Worm (Caenorhabditis elegans): ENCODE results near the gene BE10.3.

BE10.3 gene

ce11 chrIII:12783878-12784277, 23.9 kb upstream of the BE10.3 start:
- TF ChIP-seq nhr-102 (tag; optimal IDR thresholded peaks at IDR 0.05) = no peak
- TF ChIP-seq fkh-10 (GFP tag; optimal IDR thresholded peaks at IDR 0.05) = peak; percentile 71

- TF ChIP-seq pha-4 (GFP tag; IDR thresholded peaks at IDR 0.05) = no peak
- no peak for TF ChIP-seq pha-4 (tag; optimal IDR thresholded peaks at IDR 0.05)
- TF ChIP-seq rbr-2 (tag; optimal IDR thresholded peaks at IDR 0.05) = no peak
- TF ChIP-seq mes-2 (tag; optimal IDR thresholded peaks at IDR 0.05; ENCODE audit: poor library complexity, severe bottlenecking) = no peak
- no peak for TF ChIP-seq daf-19 (GFP tag; conservative IDR thresholded peaks at IDR 0.05)
- no peak for TF ChIP-seq nhr-76 (tag; optimal IDR thresholded peaks at IDR 0.05)
- TF ChIP-seq dmd-9 (GFP tag; IDR thresholded peaks at IDR 0.05) = no peak
- TF ChIP-seq lin-39 (tag; optimal IDR thresholded peaks at IDR 0.05) = no peak
- no peak for TF ChIP-seq Y5F2A.4 (GFP tag; optimal IDR thresholded peaks at IDR 0.05)
- no peak for TF ChIP-seq F26F4.8 (GFP tag; conservative IDR thresholded peaks at IDR 0.05)
- TF ChIP-seq egl-27 (tag; optimal IDR thresholded peaks at IDR 0.05) = no peak
- no peak for TF ChIP-seq nhr-25 (tag; optimal IDR thresholded peaks at IDR 0.05; ENCODE audit: borderline replicate concordance, insufficient read depth)
- TF ChIP-seq zfp-3 (GFP tag; conservative IDR thresholded peaks at IDR 0.05) = no peak
- TF ChIP-seq nhr-42 (GFP tag; IDR thresholded peaks at IDR 0.05) = no peak
- TF ChIP-seq ceh-28 (tag; optimal IDR thresholded peaks at IDR 0.05) = no peak
- TF ChIP-seq pqm-1 (tag; optimal IDR thresholded peaks at IDR 0.05) = no peak
- TF ChIP-seq ceh-20 (GFP tag; IDR thresholded peaks at IDR 0.05) = no peak
- TF ChIP-seq ces-1 (GFP tag; optimal IDR thresholded peaks at IDR 0.05) = no peak
- TF ChIP-seq F10B5.3 (tag; optimal IDR thresholded peaks at IDR 0.05) = no peak
Measured at ce11 chrIII:12784854-12785253, 23.0 kb upstream of the BE10.3 start, which contains the start of gene lgc-37. Gene lgc-37 (plus strand): TSS chrIII:12785154.

ce11 chrIII:12785427-12785826, 22.4 kb upstream of the BE10.3 start:
- TF ChIP-seq daf-16 (GFP tag; optimal IDR thresholded peaks at IDR 0.05) (no peak), daf-16 (tag; optimal IDR thresholded peaks at IDR 0.05) (no peak), unc-130 (GFP tag; optimal IDR thresholded peaks at IDR 0.05) (no peak), daf-12 (tag; optimal IDR thresholded peaks at IDR 0.05) (no peak), Y48G9A.11 (GFP tag; IDR thresholded peaks at IDR 0.05) (no peak), cey-2 (tag; optimal IDR thresholded peaks at IDR 0.05; ENCODE audit: borderline replicate concordance, insufficient read depth) (no peak), nhr-25 (tag; optimal IDR thresholded peaks at IDR 0.05; ENCODE audit: borderline replicate concordance, insufficient read depth) (no peak), zfp-3 (GFP tag; conservative IDR thresholded peaks at IDR 0.05) (no peak), ctbp-1 (GFP tag; IDR thresholded peaks at IDR 0.05) (no peak), T26A8.4 (GFP tag; IDR thresholded peaks at IDR 0.05) (no peak)

- TF ChIP-seq aha-1 (tag) = peak; percentile 68
- no peak for TF ChIP-seq nhr-42 (GFP tag; IDR thresholded peaks at IDR 0.05)
- peak; percentile 67 for TF ChIP-seq set-16 (GFP tag; IDR thresholded peaks at IDR 0.05)
- no peak for TF ChIP-seq F49E8.2 (tag; optimal IDR thresholded peaks at IDR 0.05; ENCODE audit: borderline replicate concordance)
- TF ChIP-seq lir-3 (tag; optimal IDR thresholded peaks at IDR 0.05) = no peak
Measured at ce11 chrIII:12788239-12788638, 19.6 kb upstream of the BE10.3 start.

ce11 chrIII:12789420-12789819, 18.4 kb upstream of the BE10.3 start, which contains the start of gene BE10.1:
Gene BE10.1 (minus strand): TSS chrIII:12789520.
- TF ChIP-seq nhr-48 (tag; optimal IDR thresholded peaks at IDR 0.05) = no peak
- no peak for TF ChIP-seq spr-3 (GFP tag; optimal IDR thresholded peaks at IDR 0.05)
- no peak for TF ChIP-seq php-3 (GFP tag; IDR thresholded peaks at IDR 0.05)
- no peak for TF ChIP-seq F49E8.2 (tag; optimal IDR thresholded peaks at IDR 0.05; ENCODE audit: borderline replicate concordance)
- TF ChIP-seq nhr-28 (tag; optimal IDR thresholded peaks at IDR 0.05) = no peak
- no peak for TF ChIP-seq ceh-32 (tag; optimal IDR thresholded peaks at IDR 0.05; ENCODE audit: poor library complexity)
- no peak for TF ChIP-seq ces-1 (GFP tag; optimal IDR thresholded peaks at IDR 0.05)
- no peak for TF ChIP-seq fos-1 (tag; optimal IDR thresholded peaks at IDR 0.05)
- no peak for TF ChIP-seq egl-43 (GFP tag; IDR thresholded peaks at IDR 0.05)
- no peak for TF ChIP-seq mdt-29 (GFP tag; IDR thresholded peaks at IDR 0.05)
- TF ChIP-seq ceh-28 (tag; optimal IDR thresholded peaks at IDR 0.05) = no peak
- no peak for TF ChIP-seq F26F4.8 (GFP tag; conservative IDR thresholded peaks at IDR 0.05)
- no peak for TF ChIP-seq T26A8.4 (GFP tag; IDR thresholded peaks at IDR 0.05)
- no peak for TF ChIP-seq zfp-3 (GFP tag; conservative IDR thresholded peaks at IDR 0.05)
- no peak for TF ChIP-seq R02D3.7 (tag; optimal IDR thresholded peaks at IDR 0.05)
- no peak for TF ChIP-seq daf-12 (tag; optimal IDR thresholded peaks at IDR 0.05)
- no peak for TF ChIP-seq D1046.2 (GFP tag; IDR thresholded peaks at IDR 0.05)
